Worm (Caenorhabditis elegans): ENCODE measurements around the gene irld-42.
A peak's percentile ranks its signal among the peaks of the same experiment; 100 is the strongest.

irld-42 gene

ce11 chrV:1626720-1627119, 41.6 kb upstream of the irld-42 start, which contains the start of gene nhr-237:
nhr-237 (minus strand) TSS chrV:1626820.
- TF ChIP-seq ceh-83 (GFP tag; optimal IDR thresholded peaks at IDR 0.05) (no peak), cnd-1 (tag; optimal IDR thresholded peaks at IDR 0.05) (no peak), lin-13 (tag; optimal IDR thresholded peaks at IDR 0.05) (no peak), elt-1 (tag; optimal IDR thresholded peaks at IDR 0.05; ENCODE audit: borderline replicate concordance, insufficient read depth) (no peak), sptf-1 (tag; optimal IDR thresholded peaks at IDR 0.05) (no peak), sem-2 (GFP tag; optimal IDR thresholded peaks at IDR 0.05) (no peak), ham-2 (GFP tag; optimal IDR thresholded peaks at IDR 0.05) (no peak), flh-1 (GFP tag; optimal IDR thresholded peaks at IDR 0.05) (no peak), unc-120 (tag; optimal IDR thresholded peaks at IDR 0.05; ENCODE audit: poor library complexity, severe bottlenecking) (no peak), snpc-4 (tag; optimal IDR thresholded peaks at IDR 0.05) (no peak)

- TF ChIP-seq elt-1 (tag; optimal IDR thresholded peaks at IDR 0.05; ENCODE audit: borderline replicate concordance, insufficient read depth) (peak; percentile 15), tbx-8 (GFP tag; optimal IDR thresholded peaks at IDR 0.05) (no peak), mls-2 (tag; optimal IDR thresholded peaks at IDR 0.05) (no peak), mep-1 (tag; optimal IDR thresholded peaks at IDR 0.05) (peak; percentile 69), unc-120 (tag; optimal IDR thresholded peaks at IDR 0.05; ENCODE audit: poor library complexity, severe bottlenecking) (no peak), ceh-83 (GFP tag; optimal IDR thresholded peaks at IDR 0.05) (no peak), sptf-1 (tag; optimal IDR thresholded peaks at IDR 0.05) (no peak), ceh-43 (GFP tag; optimal IDR thresholded peaks at IDR 0.05) (no peak), unc-39 (tag; optimal IDR thresholded peaks at IDR 0.05) (no peak), zip-8 (tag; optimal IDR thresholded peaks at IDR 0.05) (no peak), ham-2 (GFP tag; optimal IDR thresholded peaks at IDR 0.05) (peak; percentile 72), mab-5 (tag; optimal IDR thresholded peaks at IDR 0.05) (no peak), pha-4 (tag; optimal IDR thresholded peaks at IDR 0.05) (peak; percentile 61), unc-62 (GFP tag; optimal IDR thresholded peaks at IDR 0.05) (peak; percentile 12), hlh-1 (tag; optimal IDR thresholded peaks at IDR 0.05) (no peak), nhr-237 (tag; optimal IDR thresholded peaks at IDR 0.05) (no peak), nhr-76 (tag; optimal IDR thresholded peaks at IDR 0.05) (no peak), sem-2 (GFP tag; optimal IDR thresholded peaks at IDR 0.05) (no peak), nhr-2 (tag; optimal IDR thresholded peaks at IDR 0.05) (no peak), lsy-2 (tag; optimal IDR thresholded peaks at IDR 0.05) (no peak), cnd-1 (tag; optimal IDR thresholded peaks at IDR 0.05) (no peak), drap-1 (GFP tag; optimal IDR thresholded peaks at IDR 0.05) (no peak), ztf-11 (tag; optimal IDR thresholded peaks at IDR 0.05) (no peak), nhr-28 (tag; optimal IDR thresholded peaks at IDR 0.05) (peak; percentile 94), snpc-4 (tag; optimal IDR thresholded peaks at IDR 0.05) (no peak)
Measured at ce11 chrV:1627269-1627668, 41.0 kb upstream of the irld-42 start.

ce11 chrV:1629329-1629728, 39.0 kb upstream of the irld-42 start, which contains the start of gene nhr-238:
nhr-238 (minus strand) TSS chrV:1629432.
- TF ChIP-seq bed-3 (GFP tag; optimal IDR thresholded peaks at IDR 0.05) (no peak), nhr-28 (tag; optimal IDR thresholded peaks at IDR 0.05) (peak; percentile 52)

DNA sequence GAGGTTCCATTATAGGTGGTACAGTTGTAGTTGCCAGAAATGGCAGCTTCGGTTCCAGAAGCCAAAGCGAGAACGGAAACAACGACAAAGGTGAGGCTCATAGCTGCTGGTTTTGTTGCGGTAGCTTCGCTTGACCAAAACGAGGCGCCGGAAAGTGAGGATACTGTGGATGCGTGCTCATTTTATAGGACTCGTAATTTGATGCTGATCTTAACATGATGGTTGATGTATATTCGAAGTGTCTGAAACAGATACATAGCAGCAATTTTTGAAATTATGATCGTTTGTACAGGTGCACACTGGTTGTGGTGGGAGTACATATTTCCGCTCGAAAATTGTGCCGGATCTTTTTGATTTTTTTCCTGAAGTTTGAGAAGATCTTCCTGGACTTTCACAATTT, 37.2 kb upstream of the irld-42 start, which contains the start of gene Y46H3D.8:
TSS of gene Y46H3D.8 (minus strand) at position 101 of the 400 bp plus-strand sequence.
- no peak for TF ChIP-seq nhr-237 (tag; optimal IDR thresholded peaks at IDR 0.05)
- no peak for TF ChIP-seq hlh-1 (tag; optimal IDR thresholded peaks at IDR 0.05)
- no peak for TF ChIP-seq ceh-43 (GFP tag; optimal IDR thresholded peaks at IDR 0.05)
- no peak for TF ChIP-seq unc-120 (tag; optimal IDR thresholded peaks at IDR 0.05; ENCODE audit: poor library complexity, severe bottlenecking)
- no peak for TF ChIP-seq mls-2 (tag; optimal IDR thresholded peaks at IDR 0.05)
- no peak for TF ChIP-seq flh-1 (GFP tag; optimal IDR thresholded peaks at IDR 0.05)
- no peak for TF ChIP-seq lin-32 (GFP tag; optimal IDR thresholded peaks at IDR 0.05)
- no peak for TF ChIP-seq nhr-28 (tag; optimal IDR thresholded peaks at IDR 0.05)
- TF ChIP-seq pha-4 (tag; optimal IDR thresholded peaks at IDR 0.05), result no peak
- no peak for TF ChIP-seq ham-2 (GFP tag; optimal IDR thresholded peaks at IDR 0.05)
- TF ChIP-seq ceh-39 (tag; optimal IDR thresholded peaks at IDR 0.05), result no peak
- TF ChIP-seq snpc-4 (tag; optimal IDR thresholded peaks at IDR 0.05), result no peak
- TF ChIP-seq ztf-11 (tag; optimal IDR thresholded peaks at IDR 0.05), result no peak

DNA sequence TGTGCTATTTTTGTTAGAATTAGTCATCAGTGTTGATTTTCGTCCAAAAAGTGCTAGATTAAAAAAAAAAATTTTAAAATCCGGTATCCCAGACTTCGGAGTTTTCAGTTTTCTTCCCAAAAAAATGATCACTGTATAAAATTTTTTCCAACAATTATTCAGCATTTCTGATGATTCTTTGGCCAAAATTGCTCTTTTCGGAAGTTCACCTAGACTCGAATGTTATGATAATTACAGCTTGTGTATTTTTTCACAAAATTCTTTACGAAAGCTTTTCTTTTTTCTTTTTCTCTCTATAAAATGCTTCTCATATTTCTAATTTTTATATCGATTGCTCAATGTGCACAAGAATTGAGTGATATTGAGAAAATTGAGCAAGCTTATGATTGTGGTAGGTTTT, 36.6 kb upstream of the irld-42 start, which contains the start of gene irld-17:
TSS of gene irld-17 (plus strand) at position 301 of the 400 bp plus-strand sequence.
- TF ChIP-seq lin-13 (tag; optimal IDR thresholded peaks at IDR 0.05) (no peak), lin-32 (GFP tag; optimal IDR thresholded peaks at IDR 0.05) (no peak), elt-3 (tag; optimal IDR thresholded peaks at IDR 0.05) (no peak), unc-39 (tag; optimal IDR thresholded peaks at IDR 0.05) (no peak), hlh-1 (tag; optimal IDR thresholded peaks at IDR 0.05) (no peak), nhr-237 (tag; optimal IDR thresholded peaks at IDR 0.05) (no peak), sptf-1 (tag; optimal IDR thresholded peaks at IDR 0.05) (no peak), nhr-2 (tag; optimal IDR thresholded peaks at IDR 0.05) (no peak), mep-1 (tag; optimal IDR thresholded peaks at IDR 0.05) (no peak), ztf-11 (tag; optimal IDR thresholded peaks at IDR 0.05) (no peak), M03D4.4 (tag; optimal IDR thresholded peaks at IDR 0.05) (no peak), ces-1 (GFP tag; optimal IDR thresholded peaks at IDR 0.05) (no peak), sem-2 (GFP tag; optimal IDR thresholded peaks at IDR 0.05) (no peak), zip-8 (tag; optimal IDR thresholded peaks at IDR 0.05) (no peak), mls-2 (tag; optimal IDR thresholded peaks at IDR 0.05) (no peak), nhr-76 (tag; optimal IDR thresholded peaks at IDR 0.05) (no peak), ham-2 (GFP tag; optimal IDR thresholded peaks at IDR 0.05) (no peak), cnd-1 (tag; optimal IDR thresholded peaks at IDR 0.05) (no peak)
